Worm (Caenorhabditis elegans) whole organism, L2 larva: ENCODE data around the gene cyp-14A3.

Experiments
- C34F6.9 ChIP-seq: fragments of 150-350 bp; optimal IDR thresholded peaks from 2 replicates; lab custom pipeline; 2014; ENCODE audit warnings: missing biosample characterization, missing genetic modification characterization
- F13H6.1 ChIP-seq: sonication (generic microtip); optimal IDR thresholded peaks from 2 replicates; lab custom pipeline; 2016; ENCODE audit warnings: missing genetic modification characterization, missing compliant biosample characterization
- R02D3.7 ChIP-seq: fragments of 150-350 bp; optimal IDR thresholded peaks from 2 replicates; lab custom pipeline; 2014; ENCODE audit warnings: missing biosample characterization, missing genetic modification characterization
- Y55F3AM.14 ChIP-seq: fragments of 200-800 bp; sonication (Bioruptor generic); optimal IDR thresholded peaks from 2 replicates; lab custom pipeline; 2018; ENCODE audit warnings: mild to moderate bottlenecking, missing genetic modification characterization, missing compliant biosample characterization
- ZK546.5 ChIP-seq: sonication (generic microtip); optimal IDR thresholded peaks from 2 replicates; lab custom pipeline; 2017; ENCODE audit warnings: missing biosample characterization, missing genetic modification characterization
- alr-1 ChIP-seq: fragments of 150-350 bp; optimal IDR thresholded peaks from 2 replicates; lab custom pipeline; 2014; ENCODE audit warnings: missing biosample characterization, missing genetic modification characterization
- ama-1 ChIP-seq: fragments of 150-350 bp; optimal IDR thresholded peaks from 2 replicates; lab custom pipeline; 2018; ENCODE audit warnings: inconsistent platforms
- blmp-1 ChIP-seq: sonication (generic microtip); optimal IDR thresholded peaks from 2 replicates; lab custom pipeline; 2017; ENCODE audit warnings: missing genetic modification characterization, mild to moderate bottlenecking, missing compliant biosample characterization, antibody characterized with exemption, moderate library complexity; ENCODE audit not compliant: insufficient read depth
- ceh-16 ChIP-seq: fragments of 150-350 bp; optimal IDR thresholded peaks from 2 replicates; lab custom pipeline; 2014; ENCODE audit warnings: missing biosample characterization, missing genetic modification characterization
- ceh-82 ChIP-seq: fragments of 150-350 bp; optimal IDR thresholded peaks from 2 replicates; lab custom pipeline; 2014; ENCODE audit warnings: missing biosample characterization, missing genetic modification characterization
- crh-2 ChIP-seq: sonication (generic microtip); optimal IDR thresholded peaks from 2 replicates; lab custom pipeline; 2017; ENCODE audit warnings: missing biosample characterization, missing genetic modification characterization
- egl-27 ChIP-seq: sonication (generic microtip); optimal IDR thresholded peaks from 3 replicates; lab custom pipeline; 2017; ENCODE audit warnings: missing biosample characterization, missing genetic modification reagents, missing genetic modification characterization
- elt-1 ChIP-seq: fragments of 150-350 bp; optimal IDR thresholded peaks from 2 replicates; lab custom pipeline; 2014; ENCODE audit warnings: missing biosample characterization, missing genetic modification characterization
- lin-11 ChIP-seq: fragments of 150-350 bp; sonication (generic microtip); optimal IDR thresholded peaks from 2 replicates; lab custom pipeline; 2014; ENCODE audit warnings: missing biosample characterization, missing genetic modification characterization, inconsistent platforms, mixed read lengths
- lin-13 ChIP-seq: fragments of 150-350 bp; optimal IDR thresholded peaks from 2 replicates; lab custom pipeline; 2014; ENCODE audit warnings: missing biosample characterization, missing genetic modification reagents, missing genetic modification characterization
- lin-39 ChIP-seq: fragments of 150-350 bp; optimal IDR thresholded peaks from 2 replicates; lab custom pipeline; 2014; ENCODE audit warnings: missing biosample characterization, missing genetic modification reagents, missing genetic modification characterization
- mab-5 ChIP-seq: fragments of 150-350 bp; optimal IDR thresholded peaks from 2 replicates; lab custom pipeline; 2014; ENCODE audit warnings: missing biosample characterization, missing genetic modification characterization
- mbf-1 ChIP-seq: sonication (generic microtip); optimal IDR thresholded peaks from 2 replicates; lab custom pipeline; 2017; ENCODE audit warnings: missing biosample characterization, missing genetic modification characterization
- nhr-10 ChIP-seq: sonication (generic microtip); optimal IDR thresholded peaks from 2 replicates; lab custom pipeline; 2017; ENCODE audit warnings: missing biosample characterization, missing genetic modification characterization
- nhr-12 ChIP-seq: fragments of 150-350 bp; optimal IDR thresholded peaks from 2 replicates; lab custom pipeline; 2014; ENCODE audit warnings: missing biosample characterization, missing genetic modification characterization
- nhr-21 ChIP-seq: fragments of 150-350 bp; optimal IDR thresholded peaks from 2 replicates; lab custom pipeline; 2014; ENCODE audit warnings: missing biosample characterization, missing genetic modification characterization
- nhr-23 ChIP-seq: fragments of 150-350 bp; optimal IDR thresholded peaks from 2 replicates; lab custom pipeline; 2014; ENCODE audit warnings: missing biosample characterization, missing genetic modification reagents, missing genetic modification characterization
- nhr-6 ChIP-seq: fragments of 150-350 bp; optimal IDR thresholded peaks from 2 replicates; lab custom pipeline; 2014; ENCODE audit warnings: missing biosample characterization, missing genetic modification characterization
- nhr-77 ChIP-seq: fragments of 150-350 bp; optimal IDR thresholded peaks from 2 replicates; lab custom pipeline; 2014; ENCODE audit warnings: missing biosample characterization, missing genetic modification characterization
- peb-1 ChIP-seq: fragments of 150-350 bp; optimal IDR thresholded peaks from 2 replicates; lab custom pipeline; 2014; ENCODE audit warnings: missing biosample characterization, missing genetic modification characterization
- skn-1 ChIP-seq: sonication (generic microtip); optimal IDR thresholded peaks from 2 replicates; lab custom pipeline; 2017; ENCODE audit warnings: missing biosample characterization, missing genetic modification characterization
- sma-3 ChIP-seq: sonication (generic microtip); optimal IDR thresholded peaks from 2 replicates; lab custom pipeline; 2016; ENCODE audit warnings: missing genetic modification reagents, missing genetic modification characterization, missing compliant biosample characterization
- sma-9 ChIP-seq, 2 experiments: fragments of 150-350 bp in 1 of 2; sonication (generic microtip) in 1 of 2; optimal IDR thresholded peaks; 2 replicates each; lab custom pipeline; 2014 to 2016; ENCODE audit warnings: missing genetic modification characterization in 2 of 2, mild to moderate bottlenecking in 1 of 2, missing biosample characterization in 1 of 2, missing compliant biosample characterization in 1 of 2, missing genetic modification reagents in 1 of 2, moderate library complexity in 1 of 2
- snpc-4 ChIP-seq: fragments of 150-350 bp; optimal IDR thresholded peaks from 2 replicates; lab custom pipeline; 2014; ENCODE audit warnings: missing biosample characterization, missing genetic modification characterization
- unc-39 ChIP-seq: fragments of 150-350 bp; optimal IDR thresholded peaks from 2 replicates; lab custom pipeline; 2014; ENCODE audit warnings: missing biosample characterization, missing genetic modification characterization
- unc-62 ChIP-seq: fragments of 150-350 bp; optimal IDR thresholded peaks from 2 replicates; lab custom pipeline; 2014; ENCODE audit warnings: missing biosample characterization, missing genetic modification reagents, missing genetic modification characterization
- zag-1 ChIP-seq: fragments of 150-350 bp; optimal IDR thresholded peaks from 2 replicates; lab custom pipeline; 2014; ENCODE audit warnings: missing biosample characterization, missing genetic modification characterization
- ztf-1 ChIP-seq: fragments of 200-800 bp; sonication (Bioruptor generic); conservative IDR thresholded peaks from 2 replicates; pipeline ENCODE4 v1.3.6; 2022; ENCODE audit warnings: missing genetic modification characterization, missing compliant biosample characterization
- ztf-11 ChIP-seq: sonication (generic microtip); optimal IDR thresholded peaks from 2 replicates; lab custom pipeline; 2017; ENCODE audit warnings: missing biosample characterization, missing genetic modification characterization

cyp-14A3 gene

ce11 chrX:13293023-13293422 is 19.0 kb upstream of the cyp-14A3 start:
- no peak for TF ChIP-seq zag-1 (tag; lab: Kevin White, UChicago)
- no peak for TF ChIP-seq R02D3.7
- TF ChIP-seq ama-1: no peak
- no peak for TF ChIP-seq Y55F3AM.14 (GFP tag; lab: Kevin White, UChicago)
- no peak for TF ChIP-seq crh-2 (tag; lab: Kevin White, UChicago)
- TF ChIP-seq nhr-12 (tag; lab: Kevin White, UChicago): no peak
- TF ChIP-seq ZK546.5: no peak
- no peak for TF ChIP-seq ceh-16 (tag; lab: Kevin White, UChicago)
- no peak for TF ChIP-seq alr-1 (tag; lab: Kevin White, UChicago)
- TF ChIP-seq unc-62 (GFP tag; lab: Kevin White, UChicago): no peak
- TF ChIP-seq nhr-10 (tag; lab: Kevin White, UChicago): no peak
- no peak for TF ChIP-seq blmp-1 (tag; lab: Kevin White, UChicago)
- TF ChIP-seq lin-13 (GFP tag; lab: Kevin White, UChicago): no peak
- no peak for TF ChIP-seq nhr-21 (tag; lab: Kevin White, UChicago)
- TF ChIP-seq nhr-6 (tag; lab: Kevin White, UChicago): no peak
- TF ChIP-seq egl-27 (tag; lab: Kevin White, UChicago): no peak
- TF ChIP-seq lin-11 (tag; lab: Kevin White, UChicago): no peak
- no peak for TF ChIP-seq sma-9 (GFP tag; optimal IDR thresholded peaks at IDR 0.05; lab: Kevin White, UChicago)
- TF ChIP-seq sma-9 (tag; optimal IDR thresholded peaks at IDR 0.05; lab: Kevin White, UChicago): no peak

DNA sequence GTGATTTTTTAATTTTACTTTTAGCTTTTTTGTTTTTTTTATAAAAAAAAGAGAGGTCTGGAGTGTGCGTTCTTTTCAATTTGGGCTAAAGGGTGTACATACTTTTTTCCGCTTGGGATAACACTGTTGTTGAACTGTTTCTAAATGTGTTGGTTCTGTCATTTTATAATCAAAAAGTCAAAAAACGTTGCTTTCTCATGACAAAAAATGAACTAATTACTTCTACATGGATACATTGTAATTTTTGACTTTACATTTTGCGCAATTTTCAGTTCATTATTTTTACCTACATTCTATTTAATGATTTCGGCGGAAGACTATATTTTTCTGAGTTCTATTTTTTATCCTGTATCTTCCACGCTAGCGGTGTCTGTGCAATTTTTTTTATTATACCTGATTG is 17.5 kb upstream of the cyp-14A3 start, which contains the start of gene srd-38:
Gene srd-38, plus strand, starts transcription at position 301 of the 400 bp plus-strand sequence.
- TF ChIP-seq Y55F3AM.14 (GFP tag; lab: Kevin White, UChicago): no peak
- TF ChIP-seq ZK546.5: no peak
- TF ChIP-seq lin-11 (tag; lab: Kevin White, UChicago): no peak
- TF ChIP-seq ztf-11 (tag; lab: Kevin White, UChicago): no peak
- no peak for TF ChIP-seq nhr-21 (tag; lab: Kevin White, UChicago)
- no peak for TF ChIP-seq ceh-82 (tag; lab: Kevin White, UChicago)
- no peak for TF ChIP-seq nhr-77
- no peak for TF ChIP-seq alr-1 (tag; lab: Kevin White, UChicago)
- no peak for TF ChIP-seq unc-39 (tag; lab: Kevin White, UChicago)
- TF ChIP-seq ama-1: no peak
- no peak for TF ChIP-seq ztf-1
- no peak for TF ChIP-seq snpc-4 (tag; lab: Kevin White, UChicago)
- TF ChIP-seq skn-1 (tag; lab: Kevin White, UChicago): no peak
- no peak for TF ChIP-seq unc-62 (GFP tag; lab: Kevin White, UChicago)

ce11 chrX:13290531-13290930 is 16.5 kb upstream of the cyp-14A3 start, which contains the start of gene R04D3.3:
TSS of gene R04D3.3 (minus strand) at chrX:13290631.
- no peak for TF ChIP-seq C34F6.9 (tag; lab: Kevin White, UChicago)
- TF ChIP-seq peb-1 (tag; lab: Kevin White, UChicago): no peak
- no peak for TF ChIP-seq F13H6.1 (tag; lab: Kevin White, UChicago)
- no peak for TF ChIP-seq snpc-4 (tag; lab: Kevin White, UChicago)
- no peak for TF ChIP-seq lin-39 (tag; lab: Kevin White, UChicago)
- no peak for TF ChIP-seq nhr-6 (tag; lab: Kevin White, UChicago)
- TF ChIP-seq sma-9 (GFP tag; optimal IDR thresholded peaks at IDR 0.05; lab: Kevin White, UChicago): no peak
- TF ChIP-seq sma-9 (tag; optimal IDR thresholded peaks at IDR 0.05; lab: Kevin White, UChicago): no peak
- TF ChIP-seq lin-11 (tag; lab: Kevin White, UChicago): no peak

DNA sequence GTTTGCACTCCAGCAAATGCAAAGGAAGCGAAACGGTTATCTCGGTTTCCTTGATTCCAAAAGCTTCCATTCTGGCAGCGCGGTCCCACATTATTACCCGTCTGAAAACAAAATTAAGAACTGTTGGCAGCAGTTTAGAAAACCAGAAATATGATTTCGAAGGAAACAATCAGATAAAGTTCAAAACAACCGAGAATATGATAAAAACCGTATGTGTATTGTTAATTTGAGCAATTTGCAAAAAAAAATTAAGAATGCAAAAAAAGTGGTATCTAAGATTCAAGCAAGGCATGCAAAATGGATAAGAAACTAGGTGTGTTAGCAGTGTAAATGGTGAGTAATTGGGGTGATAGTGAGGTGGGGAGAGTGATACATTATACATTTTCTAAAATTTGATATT is 14.7 kb upstream of the cyp-14A3 start, which contains the start of gene R04D3.4:
Gene R04D3.4, minus strand, starts transcription at position 101 of the 400 bp plus-strand sequence.
- TF ChIP-seq mab-5 (tag; lab: Kevin White, UChicago) (no peak), sma-9 (GFP tag; optimal IDR thresholded peaks at IDR 0.05; lab: Kevin White, UChicago) (no peak), sma-9 (tag; optimal IDR thresholded peaks at IDR 0.05; lab: Kevin White, UChicago) (no peak), alr-1 (tag; lab: Kevin White, UChicago) (no peak), nhr-77 (no peak), elt-1 (tag; lab: Kevin White, UChicago) (no peak)

ce11 chrX:13286533-13286932 is 12.5 kb upstream of the cyp-14A3 start, which contains the start of gene R04D3.2:
TSS of gene R04D3.2 (minus strand) at chrX:13286633.
- TF ChIP-seq nhr-23 (tag; lab: Kevin White, UChicago): no peak
- no peak for TF ChIP-seq sma-9 (GFP tag; optimal IDR thresholded peaks at IDR 0.05; lab: Kevin White, UChicago)
- no peak for TF ChIP-seq sma-9 (tag; optimal IDR thresholded peaks at IDR 0.05; lab: Kevin White, UChicago)
- no peak for TF ChIP-seq unc-62 (GFP tag; lab: Kevin White, UChicago)
- no peak for TF ChIP-seq sma-3 (GFP tag; lab: Kevin White, UChicago)
- TF ChIP-seq mbf-1 (tag; lab: Kevin White, UChicago): no peak
- no peak for TF ChIP-seq ama-1
- TF ChIP-seq crh-2 (tag; lab: Kevin White, UChicago): no peak
